Fruit fly (Drosophila melanogaster) whole organism, pupa: ENCODE measurements around the gene CG15754.

Experiments
- CG15710 ChIP-seq: fragments of 200-800 bp; sonication (Bioruptor generic); optimal IDR thresholded peaks from 2 replicates; lab custom pipeline; 2018; ENCODE audit warnings: missing biosample characterization, mild to moderate bottlenecking, missing genetic modification characterization, moderate library complexity
- CG34367 ChIP-seq: fragments of 200-800 bp; sonication (Bioruptor generic); optimal IDR thresholded peaks from 2 replicates; lab custom pipeline; 2018; ENCODE audit warnings: missing biosample characterization, mild to moderate bottlenecking, missing genetic modification characterization
- CG8159 ChIP-seq: fragments of 200-800 bp; sonication (Bioruptor generic); optimal IDR thresholded peaks from 3 replicates; lab custom pipeline; 2018; ENCODE audit warnings: missing biosample characterization, mild to moderate bottlenecking, missing genetic modification characterization, moderate library complexity
- D1 ChIP-seq: fragments of 200-800 bp; sonication (Bioruptor generic); optimal IDR thresholded peaks from 2 replicates; lab custom pipeline; 2018; ENCODE audit warnings: missing biosample characterization, mild to moderate bottlenecking, missing genetic modification characterization, moderate library complexity
- EcR ChIP-seq: fragments of 200-800 bp; sonication (Bioruptor generic); optimal IDR thresholded peaks from 3 replicates; lab custom pipeline; 2019; ENCODE audit warnings: missing biosample characterization, missing genetic modification characterization, mild to moderate bottlenecking, moderate library complexity, missing genetic modification reagents
- rn ChIP-seq: fragments of 200-800 bp; sonication (Bioruptor generic); IDR thresholded peaks from 2 replicates; pipeline ENCODE4 v1.3.6; 2022; ENCODE audit warnings: missing biosample characterization, missing genetic modification characterization

DNA sequence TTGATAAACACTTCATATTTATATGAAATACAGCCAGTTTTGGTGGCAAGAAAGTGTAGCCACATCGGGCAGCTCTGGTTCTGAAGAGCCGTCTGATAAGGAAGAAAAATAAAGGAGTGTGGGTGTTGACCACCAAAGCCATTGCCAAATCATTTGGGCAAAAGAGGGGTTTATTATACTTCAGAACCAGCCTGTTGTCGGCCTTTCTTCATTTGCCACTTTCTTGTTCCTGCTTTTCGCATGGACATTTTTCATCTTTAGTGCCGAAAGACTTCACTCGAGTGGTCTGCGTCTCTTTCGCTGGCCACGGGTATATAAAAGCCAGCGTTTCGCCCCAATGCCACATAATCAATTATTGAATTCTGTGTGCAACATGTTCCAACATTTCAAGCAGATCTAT is 6.3 kb downstream of the CG15754 start, which contains the start of gene CG15756:
- TF ChIP-seq D1 = no peak
- TF ChIP-seq CG34367 (tag; lab: Kevin White, UChicago) = no peak
- TF ChIP-seq rn = no peak
- TF ChIP-seq CG15710 (tag; lab: Kevin White, UChicago) = no peak
- no peak for TF ChIP-seq CG8159 (tag; lab: Kevin White, UChicago)
- TF ChIP-seq EcR (GFP tag; lab: Kevin White, UChicago) = no peak
